Worm (Caenorhabditis elegans) whole organism, late embryonic: ENCODE data around the gene C35B1.9.

Experiments used
- C08G9.2 ChIP-seq: sonication (generic microtip); optimal IDR thresholded peaks from 2 replicates; lab custom pipeline; 2016; ENCODE audit warnings: mild to moderate bottlenecking, missing genetic modification characterization, moderate library complexity, missing compliant biosample characterization
- C38D4.7 ChIP-seq: fragments of 200-800 bp; sonication (Bioruptor generic); optimal IDR thresholded peaks from 2 replicates; lab custom pipeline; 2018; ENCODE audit warnings: mild to moderate bottlenecking, missing genetic modification characterization, moderate library complexity, missing compliant biosample characterization
- K02D7.2 ChIP-seq: sonication (generic microtip); optimal IDR thresholded peaks from 2 replicates; lab custom pipeline; 2017; ENCODE audit warnings: mild to moderate bottlenecking, missing genetic modification characterization, missing compliant biosample characterization
- K09A11.1 ChIP-seq: sonication (generic microtip); optimal IDR thresholded peaks from 2 replicates; lab custom pipeline; 2017; ENCODE audit warnings: antibody characterized with exemption, mild to moderate bottlenecking, missing genetic modification characterization, missing compliant biosample characterization; ENCODE audit not compliant: insufficient read depth
- T23F11.4 ChIP-seq: fragments of 200-800 bp; sonication (Bioruptor generic); optimal IDR thresholded peaks from 2 replicates; lab custom pipeline; 2018; ENCODE audit warnings: mild to moderate bottlenecking, missing genetic modification characterization, missing compliant biosample characterization
- Y22D7AL.16 ChIP-seq: sonication (generic microtip); optimal IDR thresholded peaks from 2 replicates; lab custom pipeline; 2016; ENCODE audit warnings: missing genetic modification characterization, missing compliant biosample characterization
- ahr-1 ChIP-seq: sonication (generic microtip); optimal IDR thresholded peaks from 2 replicates; lab custom pipeline; 2016; ENCODE audit warnings: missing genetic modification characterization, missing compliant biosample characterization
- ama-1 ChIP-seq: fragments of 150-350 bp; optimal IDR thresholded peaks from 2 replicates; lab custom pipeline; 2014
- ceh-14 ChIP-seq: sonication (generic microtip); optimal IDR thresholded peaks from 2 replicates; lab custom pipeline; 2016; ENCODE audit warnings: missing genotype, missing genetic modification characterization, missing compliant biosample characterization
- ceh-18 ChIP-seq: sonication (generic microtip); optimal IDR thresholded peaks from 2 replicates; lab custom pipeline; 2016; ENCODE audit warnings: missing genetic modification characterization, missing compliant biosample characterization
- ceh-2 ChIP-seq: sonication (generic microtip); optimal IDR thresholded peaks from 2 replicates; lab custom pipeline; 2016; ENCODE audit warnings: missing genotype, missing genetic modification characterization, missing compliant biosample characterization
- ceh-22 ChIP-seq: sonication (generic microtip); optimal IDR thresholded peaks from 2 replicates; lab custom pipeline; 2017; ENCODE audit warnings: missing biosample characterization, missing genetic modification characterization
- ceh-24 ChIP-seq: sonication (generic microtip); optimal IDR thresholded peaks from 2 replicates; lab custom pipeline; 2016; ENCODE audit warnings: mild to moderate bottlenecking, missing genetic modification characterization, missing compliant biosample characterization
- ceh-30 ChIP-seq: fragments of 150-350 bp; optimal IDR thresholded peaks from 2 replicates; lab custom pipeline; 2014; ENCODE audit warnings: missing biosample characterization, missing genetic modification characterization
- ceh-31 ChIP-seq: sonication (generic microtip); optimal IDR thresholded peaks from 2 replicates; lab custom pipeline; 2016; ENCODE audit warnings: missing genetic modification characterization, missing compliant biosample characterization
- ceh-34 ChIP-seq: sonication (generic microtip); optimal IDR thresholded peaks from 2 replicates; lab custom pipeline; 2016; ENCODE audit warnings: mild to moderate bottlenecking, missing genetic modification characterization, missing compliant biosample characterization
- ceh-6 ChIP-seq: fragments of 200-800 bp; sonication (Bioruptor generic); optimal IDR thresholded peaks from 2 replicates; lab custom pipeline; 2018; ENCODE audit warnings: mild to moderate bottlenecking, missing genetic modification characterization, missing compliant biosample characterization
- elt-2 ChIP-seq: sonication (generic microtip); optimal IDR thresholded peaks from 2 replicates; lab custom pipeline; 2016; ENCODE audit warnings: missing genetic modification reagents, missing genetic modification characterization, missing compliant biosample characterization
- ets-4 ChIP-seq: sonication (generic microtip); optimal IDR thresholded peaks from 2 replicates; lab custom pipeline; 2016; ENCODE audit warnings: missing genetic modification characterization, missing compliant biosample characterization
- eyg-1 ChIP-seq: sonication (generic microtip); optimal IDR thresholded peaks from 2 replicates; lab custom pipeline; 2016; ENCODE audit warnings: missing genotype, missing genetic modification characterization, missing compliant biosample characterization
- fax-1 ChIP-seq: sonication (generic microtip); optimal IDR thresholded peaks from 2 replicates; lab custom pipeline; 2016; ENCODE audit warnings: missing genotype, missing genetic modification characterization, missing compliant biosample characterization
- fkh-6 ChIP-seq: sonication (generic microtip); optimal IDR thresholded peaks from 2 replicates; lab custom pipeline; 2016; ENCODE audit warnings: missing genetic modification characterization, missing compliant biosample characterization
- hlh-13 ChIP-seq: fragments of 200-800 bp; sonication (Bioruptor generic); optimal IDR thresholded peaks from 2 replicates; lab custom pipeline; 2018; ENCODE audit warnings: mild to moderate bottlenecking, missing genetic modification characterization, missing compliant biosample characterization
- hlh-30 ChIP-seq: sonication (generic microtip); optimal IDR thresholded peaks from 2 replicates; lab custom pipeline; 2017; ENCODE audit warnings: antibody characterized with exemption, missing genetic modification characterization, missing compliant biosample characterization; ENCODE audit not compliant: insufficient read depth
- hlh-6 ChIP-seq: sonication (generic microtip); optimal IDR thresholded peaks from 2 replicates; lab custom pipeline; 2016; ENCODE audit warnings: missing genotype, missing genetic modification characterization, missing compliant biosample characterization
- hlh-8 ChIP-seq: sonication (generic microtip); optimal IDR thresholded peaks from 2 replicates; lab custom pipeline; 2016; ENCODE audit warnings: missing genotype, missing genetic modification characterization, missing compliant biosample characterization
- lim-6 ChIP-seq: sonication (generic microtip); optimal IDR thresholded peaks from 2 replicates; lab custom pipeline; 2016; ENCODE audit warnings: missing genetic modification characterization, missing compliant biosample characterization
- lin-11 ChIP-seq: fragments of 200-800 bp; sonication (Bioruptor generic); optimal IDR thresholded peaks from 2 replicates; lab custom pipeline; 2018; ENCODE audit warnings: mild to moderate bottlenecking, missing genetic modification characterization, missing compliant biosample characterization
- madf-2 ChIP-seq: sonication (generic microtip); optimal IDR thresholded peaks from 2 replicates; lab custom pipeline; 2017; ENCODE audit warnings: missing genetic modification characterization, missing compliant biosample characterization
- nhr-232 ChIP-seq: sonication (generic microtip); optimal IDR thresholded peaks from 2 replicates; lab custom pipeline; 2016; ENCODE audit warnings: missing genetic modification characterization, missing compliant biosample characterization
- odd-2 ChIP-seq: sonication (generic microtip); optimal IDR thresholded peaks from 2 replicates; lab custom pipeline; 2017; ENCODE audit warnings: antibody characterized with exemption, mild to moderate bottlenecking, missing genetic modification characterization, missing compliant biosample characterization
- pag-3 ChIP-seq: sonication (generic microtip); optimal IDR thresholded peaks from 2 replicates; lab custom pipeline; 2016; ENCODE audit warnings: missing compliant biosample characterization, missing genetic modification characterization, borderline replicate concordance
- pat-9 ChIP-seq: fragments of 200-800 bp; sonication (Bioruptor generic); optimal IDR thresholded peaks from 2 replicates; lab custom pipeline; 2018; ENCODE audit warnings: mild to moderate bottlenecking, missing genetic modification characterization, moderate library complexity, missing compliant biosample characterization
- pax-1 ChIP-seq: fragments of 150-350 bp; optimal IDR thresholded peaks from 2 replicates; lab custom pipeline; 2014; ENCODE audit warnings: missing biosample characterization, missing genetic modification characterization
- pqm-1 ChIP-seq: sonication (generic microtip); optimal IDR thresholded peaks from 2 replicates; lab custom pipeline; 2016; ENCODE audit warnings: missing genetic modification characterization, missing compliant biosample characterization
- ref-2 ChIP-seq: sonication (generic microtip); optimal IDR thresholded peaks from 2 replicates; lab custom pipeline; 2016; ENCODE audit warnings: missing genetic modification characterization, missing compliant biosample characterization
- rnt-1 ChIP-seq: sonication (generic microtip); optimal IDR thresholded peaks from 2 replicates; lab custom pipeline; 2016; ENCODE audit warnings: missing genetic modification characterization, missing compliant biosample characterization
- sox-4 ChIP-seq: sonication (generic microtip); optimal IDR thresholded peaks from 2 replicates; lab custom pipeline; 2017; ENCODE audit warnings: mild to moderate bottlenecking, missing genetic modification characterization, inconsistent platforms, missing compliant biosample characterization
- tbx-2 ChIP-seq: sonication (generic microtip); optimal IDR thresholded peaks from 2 replicates; lab custom pipeline; 2016; ENCODE audit warnings: missing genetic modification characterization, missing compliant biosample characterization
- tbx-7 ChIP-seq: sonication (generic microtip); optimal IDR thresholded peaks from 2 replicates; lab custom pipeline; 2016; ENCODE audit warnings: missing genotype, missing genetic modification characterization, missing compliant biosample characterization
- ttx-3 ChIP-seq: sonication (generic microtip); optimal IDR thresholded peaks from 2 replicates; lab custom pipeline; 2016; ENCODE audit warnings: missing genetic modification reagents, missing genetic modification characterization, missing compliant biosample characterization
- unc-42 ChIP-seq: sonication (generic microtip); optimal IDR thresholded peaks from 2 replicates; lab custom pipeline; 2016; ENCODE audit warnings: missing genotype, missing genetic modification characterization, missing compliant biosample characterization
- zip-5 ChIP-seq: sonication (generic microtip); optimal IDR thresholded peaks from 2 replicates; lab custom pipeline; 2016; ENCODE audit warnings: missing genetic modification characterization, missing compliant biosample characterization

The C35B1.9 gene

DNA sequence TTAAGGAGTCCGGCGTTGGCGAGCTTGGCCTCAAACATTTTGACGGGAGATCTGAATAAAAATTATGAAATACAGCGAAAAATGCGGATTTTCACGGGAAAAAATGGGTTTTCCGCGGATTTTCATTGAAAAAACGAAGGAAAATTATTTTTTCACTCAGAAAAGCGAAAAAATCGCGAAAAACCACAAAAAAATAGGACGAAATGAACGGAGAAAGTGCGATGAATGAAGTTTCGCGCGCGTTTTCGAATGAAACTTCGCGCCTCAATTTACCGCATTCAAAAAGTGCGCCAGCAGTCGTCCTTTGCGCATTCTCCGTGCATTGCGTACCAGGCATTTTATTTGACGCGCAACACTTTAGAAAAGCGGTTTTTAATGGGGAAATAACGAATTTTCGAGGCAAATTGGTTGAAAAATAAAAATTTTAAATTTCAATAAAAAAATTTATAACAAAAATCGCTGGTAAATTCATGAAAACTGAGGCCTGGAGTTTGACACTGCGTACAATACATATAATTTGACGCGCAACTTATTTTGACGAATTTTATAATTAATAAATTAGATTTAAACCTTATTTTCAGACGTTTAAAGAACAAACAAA is 31.2 kb downstream of the C35B1.9 start, which contains the start of gene pcn-1 (continued):
- no peak for TF ChIP-seq ceh-2 (tag; lab: Kevin White, UChicago)
- TF ChIP-seq hlh-6 (tag; lab: Kevin White, UChicago): no peak
- no peak for TF ChIP-seq pqm-1
- no peak for TF ChIP-seq Y22D7AL.16 (tag; lab: Kevin White, UChicago)
- peak; percentile 51 for TF ChIP-seq ceh-18
- no peak for TF ChIP-seq hlh-8 (tag; lab: Kevin White, UChicago)
- no peak for TF ChIP-seq ceh-22 (tag; lab: Kevin White, UChicago)
- TF ChIP-seq ets-4 (tag; lab: Kevin White, UChicago): no peak
- no peak for TF ChIP-seq hlh-13 (GFP tag; lab: Kevin White, UChicago)
- TF ChIP-seq rnt-1 (tag; lab: Kevin White, UChicago): no peak
- no peak for TF ChIP-seq ceh-6 (GFP tag; lab: Kevin White, UChicago)
- no peak for TF ChIP-seq pax-1 (tag; lab: Kevin White, UChicago)
- TF ChIP-seq lim-6: no peak
- TF ChIP-seq madf-2: peak; percentile 71
- no peak for TF ChIP-seq ama-1 (lab: Kevin White, UChicago)
- peak; percentile 25 for TF ChIP-seq ref-2 (tag; lab: Kevin White, UChicago)
- TF ChIP-seq C08G9.2 (tag; lab: Kevin White, UChicago): peak; percentile 7
- TF ChIP-seq lin-11: no peak
- TF ChIP-seq ceh-30 (tag; lab: Kevin White, UChicago): peak; percentile 75
- TF ChIP-seq zip-5 (tag; lab: Kevin White, UChicago): no peak
- no peak for TF ChIP-seq sox-4 (tag; lab: Kevin White, UChicago)
- TF ChIP-seq eyg-1 (tag; lab: Kevin White, UChicago): no peak
- TF ChIP-seq ceh-24 (tag; lab: Kevin White, UChicago): no peak
- TF ChIP-seq ttx-3 (tag; lab: Kevin White, UChicago): peak; percentile 21
- peak; percentile 38 for TF ChIP-seq T23F11.4 (GFP tag; lab: Kevin White, UChicago)
- TF ChIP-seq nhr-232 (tag; lab: Kevin White, UChicago): no peak
- no peak for TF ChIP-seq C38D4.7
- TF ChIP-seq elt-2: peak; percentile 58
- TF ChIP-seq tbx-7 (tag; lab: Kevin White, UChicago): no peak

DNA sequence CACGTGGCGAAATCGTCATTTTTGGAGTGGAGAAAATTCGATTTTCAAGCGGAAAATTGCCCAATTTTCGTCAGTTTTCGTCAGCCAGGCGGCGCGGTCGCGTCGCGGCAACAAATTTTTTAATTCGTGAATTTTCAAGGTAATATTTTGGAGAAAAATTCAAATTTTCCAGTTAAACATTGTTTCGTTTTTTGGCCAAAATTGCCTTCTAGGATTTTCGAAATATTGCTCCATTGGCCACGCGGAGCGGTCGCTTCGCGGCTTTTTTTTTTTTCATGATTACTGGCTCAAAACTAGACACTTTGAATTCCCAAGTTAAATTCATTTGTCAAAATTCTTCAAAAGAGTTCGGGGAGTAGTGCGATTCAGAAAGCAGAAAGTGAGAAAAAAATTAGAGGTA is 33.1 kb downstream of the C35B1.9 start:
- TF ChIP-seq hlh-30 (tag; lab: Kevin White, UChicago) (no peak), ets-4 (tag; lab: Kevin White, UChicago) (no peak)

DNA sequence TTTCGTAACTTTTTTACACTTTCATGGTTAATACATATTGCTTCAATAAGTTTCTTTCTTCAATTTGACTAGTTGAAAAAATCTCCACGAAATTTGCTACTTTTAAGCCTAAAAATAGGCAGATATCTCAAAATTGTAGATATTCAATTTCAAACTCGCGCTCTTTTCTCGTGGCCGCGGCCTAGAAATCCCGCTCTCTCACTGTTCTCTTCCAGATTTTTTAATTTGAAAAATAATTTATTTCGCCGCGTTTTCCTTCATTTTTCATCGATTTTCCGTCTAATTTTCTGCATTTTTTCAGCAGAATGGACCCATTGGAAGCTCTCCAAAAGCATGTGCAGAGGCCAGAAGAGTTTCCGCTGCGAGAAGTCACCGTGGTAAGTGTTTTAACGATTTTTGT is 38.5 kb downstream of the C35B1.9 start, which contains the start of gene cdc-73:
cdc-73 (plus strand) TSS at position 302 of the 400 bp plus-strand sequence.
- peak; percentile 55 for TF ChIP-seq ceh-14 (tag; lab: Kevin White, UChicago)
- TF ChIP-seq K09A11.1 (tag; lab: Kevin White, UChicago): no peak
- TF ChIP-seq ama-1 (lab: Kevin White, UChicago): no peak
- TF ChIP-seq pag-3 (tag; lab: Kevin White, UChicago): peak; percentile 9
- TF ChIP-seq ahr-1 (tag; lab: Kevin White, UChicago): peak; percentile 50
- TF ChIP-seq unc-42 (tag; lab: Kevin White, UChicago): peak; percentile 3
- TF ChIP-seq tbx-2 (tag; lab: Kevin White, UChicago): peak; percentile 72
- TF ChIP-seq C08G9.2 (tag; lab: Kevin White, UChicago): peak; percentile 86
- TF ChIP-seq tbx-7 (tag; lab: Kevin White, UChicago): peak; percentile 72
- no peak for TF ChIP-seq ceh-30 (tag; lab: Kevin White, UChicago)
- TF ChIP-seq rnt-1 (tag; lab: Kevin White, UChicago): peak; percentile 43
- TF ChIP-seq ets-4 (tag; lab: Kevin White, UChicago): peak; percentile 80
- TF ChIP-seq pat-9 (tag; lab: Kevin White, UChicago): no peak
- peak; percentile 5 for TF ChIP-seq ceh-34 (tag; lab: Kevin White, UChicago)
- TF ChIP-seq lim-6: peak; percentile 2
- TF ChIP-seq odd-2 (tag; lab: Kevin White, UChicago): no peak
- no peak for TF ChIP-seq pqm-1
- no peak for TF ChIP-seq K02D7.2 (tag; lab: Kevin White, UChicago)
- TF ChIP-seq fax-1: peak; percentile 25
- TF ChIP-seq fkh-6 (tag; lab: Kevin White, UChicago): peak; percentile 8
- TF ChIP-seq ref-2 (tag; lab: Kevin White, UChicago): peak; percentile 33
- TF ChIP-seq hlh-8 (tag; lab: Kevin White, UChicago): peak; percentile 66
- TF ChIP-seq ceh-2 (tag; lab: Kevin White, UChicago): peak; percentile 74
- peak; percentile 46 for TF ChIP-seq zip-5 (tag; lab: Kevin White, UChicago)
- peak; percentile 36 for TF ChIP-seq elt-2
- TF ChIP-seq ceh-31 (tag; lab: Kevin White, UChicago): peak; percentile 87
